Worm (Caenorhabditis elegans) whole organism, L4 larva: ENCODE results near the gene fnta-1.

Experiments used
- T26A8.4 ChIP-seq: fragments of 200-800 bp; sonication (Bioruptor generic); IDR thresholded peaks from 2 replicates; pipeline ENCODE4 v1.3.6; 2022; ENCODE audit warnings: missing genetic modification characterization, missing compliant biosample characterization
- Y75B8A.6 ChIP-seq: fragments of 200-800 bp; sonication (Bioruptor generic); IDR thresholded peaks from 2 replicates; pipeline ENCODE4 v1.3.6; 2022; ENCODE audit warnings: missing genetic modification reagents, missing genetic modification characterization, missing compliant biosample characterization
- aha-1 ChIP-seq: fragments of 150-350 bp; peaks from one replicate; lab custom pipeline; 2014; ENCODE audit warnings: missing biosample characterization, missing genetic modification characterization
- ceh-32 ChIP-seq: sonication (generic microtip); optimal IDR thresholded peaks from 2 replicates; lab custom pipeline; 2016; ENCODE audit warnings: mild to moderate bottlenecking, missing genetic modification characterization, missing compliant biosample characterization; ENCODE audit not compliant: poor library complexity
- daf-12 ChIP-seq: fragments of 150-350 bp; optimal IDR thresholded peaks from 2 replicates; lab custom pipeline; 2014; ENCODE audit warnings: missing biosample characterization, missing genetic modification reagents, missing genetic modification characterization
- daf-16 ChIP-seq, 3 experiments: sonication (generic microtip); optimal IDR thresholded peaks; 2 replicates each; lab custom pipeline; 2016 to 2017; ENCODE audit warnings: missing genetic modification characterization in 3 of 3, missing genetic modification reagents in 3 of 3, mild to moderate bottlenecking in 2 of 3, missing compliant biosample characterization in 2 of 3, missing biosample characterization in 1 of 3, moderate library complexity in 1 of 3
- dmd-6 ChIP-seq: fragments of 200-800 bp; sonication (Bioruptor generic); IDR thresholded peaks from 2 replicates; pipeline ENCODE4 v1.3.6; 2022; ENCODE audit warnings: missing genetic modification reagents, missing genetic modification characterization, missing compliant biosample characterization
- dmd-8 ChIP-seq: fragments of 200-800 bp; sonication (Bioruptor generic); IDR thresholded peaks from 2 replicates; pipeline ENCODE4 v1.3.6; 2022; ENCODE audit warnings: missing genetic modification characterization, missing compliant biosample characterization
- dmd-9 ChIP-seq: fragments of 200-800 bp; sonication (Bioruptor generic); IDR thresholded peaks from 2 replicates; pipeline ENCODE4 v1.3.6; 2022; ENCODE audit warnings: missing genetic modification reagents, missing genetic modification characterization, missing compliant biosample characterization
- dpl-1 ChIP-seq: fragments of 150-350 bp; optimal IDR thresholded peaks from 2 replicates; lab custom pipeline; 2014; ENCODE audit warnings: missing biosample characterization, missing genetic modification reagents, missing genetic modification characterization
- duxl-1 ChIP-seq: sonication (generic microtip); optimal IDR thresholded peaks from 2 replicates; lab custom pipeline; 2016; ENCODE audit warnings: mild to moderate bottlenecking, missing genetic modification characterization, moderate library complexity, missing compliant biosample characterization; ENCODE audit not compliant: poor library complexity
- dve-1 ChIP-seq: sonication (generic microtip); optimal IDR thresholded peaks from 2 replicates; lab custom pipeline; 2017; ENCODE audit warnings: antibody characterized with exemption, mild to moderate bottlenecking, missing genetic modification characterization, missing compliant biosample characterization; ENCODE audit not compliant: insufficient read depth
- egl-27 ChIP-seq: sonication (generic microtip); optimal IDR thresholded peaks from 3 replicates; lab custom pipeline; 2017; ENCODE audit warnings: missing biosample characterization, missing genetic modification reagents, missing genetic modification characterization
- hlh-11 ChIP-seq: fragments of 200-800 bp; sonication (Bioruptor generic); optimal IDR thresholded peaks from 2 replicates; lab custom pipeline; 2018; ENCODE audit warnings: mild to moderate bottlenecking, missing genetic modification characterization, missing compliant biosample characterization
- hlh-30 ChIP-seq: sonication (generic microtip); optimal IDR thresholded peaks from 2 replicates; lab custom pipeline; 2017; ENCODE audit warnings: antibody characterized with exemption, mild to moderate bottlenecking, missing genetic modification characterization, missing compliant biosample characterization; ENCODE audit not compliant: insufficient read depth
- hmg-1.1 ChIP-seq: fragments of 200-800 bp; sonication (Bioruptor generic); IDR thresholded peaks from 2 replicates; pipeline ENCODE4 v1.3.6; 2022; ENCODE audit warnings: missing genetic modification reagents, missing genetic modification characterization, missing compliant biosample characterization
- lin-13 ChIP-seq: fragments of 150-350 bp; optimal IDR thresholded peaks from 2 replicates; lab custom pipeline; 2014; ENCODE audit warnings: missing biosample characterization, missing genetic modification reagents, missing genetic modification characterization
- lin-29 ChIP-seq: fragments of 200-800 bp; sonication (Bioruptor generic); IDR thresholded peaks from 2 replicates; pipeline ENCODE4 v1.3.6; 2022; ENCODE audit warnings: missing genetic modification reagents, missing genetic modification characterization, missing compliant biosample characterization
- lsy-2 ChIP-seq, 2 experiments: fragments of 150-350 bp in 1 of 2; sonication (generic microtip) in 1 of 2; optimal IDR thresholded peaks; 2 replicates each; lab custom pipeline; 2014 to 2017; ENCODE audit warnings: missing biosample characterization in 2 of 2, missing genetic modification characterization in 2 of 2
- mdl-1 ChIP-seq, 2 experiments: fragments of 150-350 bp in 1 of 2; sonication (generic microtip) in 1 of 2; optimal IDR thresholded peaks; 2 replicates each; lab custom pipeline; 2014 to 2017; ENCODE audit warnings: missing biosample characterization in 2 of 2, missing genetic modification characterization in 2 of 2
- mxl-2 ChIP-seq: fragments of 200-800 bp; sonication (Bioruptor generic); conservative IDR thresholded peaks from 2 replicates; pipeline ENCODE4 v1.3.6; 2022; ENCODE audit warnings: missing genetic modification reagents, missing genetic modification characterization, missing compliant biosample characterization
- nhr-10 ChIP-seq: fragments of 150-350 bp; optimal IDR thresholded peaks from 2 replicates; lab custom pipeline; 2014; ENCODE audit warnings: missing biosample characterization, missing genetic modification characterization
- nhr-102 ChIP-seq: sonication (generic microtip); optimal IDR thresholded peaks from 2 replicates; lab custom pipeline; 2016; ENCODE audit warnings: mild to moderate bottlenecking, missing genetic modification characterization, moderate library complexity, missing compliant biosample characterization
- nhr-237 ChIP-seq: sonication (generic microtip); optimal IDR thresholded peaks from 2 replicates; lab custom pipeline; 2017; ENCODE audit warnings: missing biosample characterization, missing genetic modification characterization
- nhr-28 ChIP-seq: fragments of 150-350 bp; optimal IDR thresholded peaks from 2 replicates; lab custom pipeline; 2014; ENCODE audit warnings: missing biosample characterization, missing genetic modification characterization
- nhr-41 ChIP-seq: fragments of 200-800 bp; sonication (Bioruptor generic); IDR thresholded peaks from 2 replicates; pipeline ENCODE4 v1.3.6; 2022; ENCODE audit warnings: missing genetic modification reagents, missing genetic modification characterization, missing compliant biosample characterization
- nhr-48 ChIP-seq: sonication (generic microtip); optimal IDR thresholded peaks from 2 replicates; lab custom pipeline; 2016; ENCODE audit warnings: mild to moderate bottlenecking, missing genetic modification characterization, missing compliant biosample characterization
- nhr-76 ChIP-seq: fragments of 150-350 bp; optimal IDR thresholded peaks from 2 replicates; lab custom pipeline; 2014; ENCODE audit warnings: missing biosample characterization, missing genetic modification characterization
- nhr-77 ChIP-seq: fragments of 150-350 bp; optimal IDR thresholded peaks from 2 replicates; lab custom pipeline; 2014; ENCODE audit warnings: missing biosample characterization, missing genetic modification characterization
- php-3 ChIP-seq: fragments of 200-800 bp; sonication (Bioruptor generic); IDR thresholded peaks from 2 replicates; pipeline ENCODE4 v1.3.6; 2022; ENCODE audit warnings: missing genetic modification reagents, missing genetic modification characterization, missing compliant biosample characterization
- pqm-1 ChIP-seq: sonication (generic microtip); optimal IDR thresholded peaks from 2 replicates; lab custom pipeline; 2017; ENCODE audit warnings: missing biosample characterization, missing genetic modification characterization
- rbr-2 ChIP-seq: sonication (generic microtip); optimal IDR thresholded peaks from 2 replicates; lab custom pipeline; 2016; ENCODE audit warnings: missing genotype, missing genetic modification characterization, missing compliant biosample characterization
- snpc-1.2 ChIP-seq: fragments of 200-800 bp; sonication (Bioruptor generic); IDR thresholded peaks from 2 replicates; pipeline ENCODE4 v1.3.6; 2022; ENCODE audit warnings: missing genetic modification reagents, missing genetic modification characterization, missing compliant biosample characterization
- spr-1 ChIP-seq: sonication (generic microtip); optimal IDR thresholded peaks from 2 replicates; lab custom pipeline; 2016; ENCODE audit warnings: mild to moderate bottlenecking, missing genetic modification characterization, missing compliant biosample characterization
- unc-130 ChIP-seq: sonication (generic microtip); optimal IDR thresholded peaks from 2 replicates; lab custom pipeline; 2016; ENCODE audit warnings: missing genetic modification reagents, missing genetic modification characterization, missing compliant biosample characterization
- unc-62 ChIP-seq, 3 experiments: fragments of 150-350 bp in 1 of 3; sonication (generic microtip); optimal IDR thresholded peaks in 2 of 3; peaks in 1 of 3; 1 replicate in 1 of 3; 2 replicates in 2 of 3; lab custom pipeline; 2014 to 2017; ENCODE audit warnings: missing biosample characterization in 3 of 3, missing genetic modification characterization in 3 of 3, missing genetic modification reagents in 3 of 3, missing genotype in 1 of 3
- vab-7 ChIP-seq: fragments of 200-800 bp; sonication (Bioruptor generic); IDR thresholded peaks from 2 replicates; pipeline ENCODE4 v1.3.6; 2022; ENCODE audit warnings: missing genetic modification reagents, missing genetic modification characterization, missing compliant biosample characterization
- zip-11 ChIP-seq: fragments of 200-800 bp; sonication (Bioruptor generic); IDR thresholded peaks from 2 replicates; pipeline ENCODE4 v1.3.6; 2022; ENCODE audit warnings: missing genetic modification characterization, missing compliant biosample characterization
- ztf-7 ChIP-seq: fragments of 150-350 bp; optimal IDR thresholded peaks from 2 replicates; lab custom pipeline; 2014; ENCODE audit warnings: missing biosample characterization, missing genetic modification characterization

The fnta-1 gene

DNA sequence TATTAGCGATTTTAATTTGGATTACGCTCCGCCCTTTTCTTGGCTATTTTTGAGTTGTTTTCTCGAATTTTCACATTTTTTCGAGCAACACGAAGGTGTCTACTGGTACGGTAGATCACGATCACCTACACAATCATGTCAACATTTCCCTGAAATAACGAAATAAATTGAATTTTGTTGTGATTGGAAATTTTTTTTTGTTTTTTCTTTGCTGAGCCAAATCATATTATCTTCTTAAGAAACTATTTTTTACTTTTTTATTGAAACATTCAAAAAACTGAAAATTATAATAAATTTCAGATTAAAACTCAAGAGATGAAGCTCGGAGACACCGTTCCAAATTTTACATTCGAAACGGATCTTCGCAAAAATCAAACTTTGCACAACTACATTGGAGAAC is 21.9 kb downstream of the fnta-1 start, which contains the start of gene prdx-6:
prdx-6 (plus strand) TSS at position 301 of the 400 bp plus-strand sequence.
- TF ChIP-seq vab-7 (no peak), lin-29 (no peak), nhr-76 (tag; lab: Kevin White, UChicago) (no peak), unc-130 (GFP tag; lab: Kevin White, UChicago) (no peak), dmd-9 (no peak), nhr-237 (tag; lab: Kevin White, UChicago) (no peak), nhr-77 (tag; lab: Kevin White, UChicago) (no peak), duxl-1 (tag; lab: Kevin White, UChicago) (no peak), dve-1 (tag; lab: Kevin White, UChicago) (no peak), egl-27 (no peak), aha-1 (no peak), nhr-28 (no peak), nhr-10 (tag; lab: Kevin White, UChicago) (no peak), spr-1 (tag; lab: Kevin White, UChicago) (no peak), snpc-1.2 (GFP tag; lab: Robert Waterston, UW) (no peak), dmd-6 (no peak), mxl-2 (GFP tag; lab: Robert Waterston, UW) (no peak)

DNA sequence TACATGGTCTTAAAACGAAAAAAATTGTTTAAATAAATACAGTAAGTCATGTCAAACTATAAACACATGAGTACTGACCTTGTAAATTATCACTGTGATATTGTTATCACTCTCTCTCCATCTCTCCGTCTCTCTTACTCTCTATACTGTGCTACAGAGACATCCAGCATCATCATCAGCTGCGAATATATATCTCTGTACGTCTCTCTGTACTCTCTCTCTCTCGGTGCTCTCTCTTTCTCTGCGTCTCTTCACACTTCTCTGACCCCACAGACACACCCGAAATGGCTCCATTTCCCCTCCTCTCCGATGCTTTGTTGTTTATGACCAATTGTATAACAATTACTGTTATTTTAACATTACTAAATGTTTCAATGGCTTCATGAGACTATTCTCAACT is 29.5 kb downstream of the fnta-1 start:
- TF ChIP-seq daf-16 (GFP tag; optimal IDR thresholded peaks at IDR 0.05; lab: Kevin White, UChicago) (no peak), daf-16 (tag; optimal IDR thresholded peaks at IDR 0.05; lab: Kevin White, UChicago) (peak; percentile 96), daf-12 (tag; lab: Kevin White, UChicago) (no peak), rbr-2 (peak; percentile 11), ztf-7 (no peak), hmg-1.1 (GFP tag; lab: Robert Waterston, UW) (0 out of 2 replicates have a peak, but pooled peaks have one; percentile 27), nhr-102 (tag; lab: Kevin White, UChicago) (peak; percentile 64), nhr-28 (peak; percentile 91), dpl-1 (GFP tag; lab: Kevin White, UChicago) (peak; percentile 44), nhr-41 (GFP tag; lab: Robert Waterston, UW) (peak; percentile 81), nhr-77 (tag; lab: Kevin White, UChicago) (peak; percentile 50), zip-11 (no peak), php-3 (peak; percentile 72), nhr-237 (tag; lab: Kevin White, UChicago) (no peak), hlh-30 (peak; percentile 62), hlh-11 (tag; lab: Kevin White, UChicago) (peak; percentile 90), unc-62 (GFP tag; optimal IDR thresholded peaks at IDR 0.05 in 1 of 2; lab: Kevin White, UChicago) (peak in 1 of 2 experiments; percentile 60), unc-62 (tag; optimal IDR thresholded peaks at IDR 0.05; lab: Kevin White, UChicago) (no peak), Y75B8A.6 (0 out of 2 replicates have a peak, but pooled peaks have one; percentile 70), dmd-6 (peak; percentile 84), mdl-1 (tag; optimal IDR thresholded peaks at IDR 0.05; lab: Kevin White, UChicago) (peak in 1 of 2 experiments; percentile 50), dmd-8 (no peak), lsy-2 (tag; optimal IDR thresholded peaks at IDR 0.05; lab: Kevin White, UChicago) (peak in 1 of 2 experiments; percentile 56), lin-13 (GFP tag; lab: Kevin White, UChicago) (no peak), dve-1 (tag; lab: Kevin White, UChicago) (peak; percentile 91), pqm-1 (tag; lab: Kevin White, UChicago) (peak; percentile 64), nhr-48 (tag; lab: Kevin White, UChicago) (peak; percentile 70), T26A8.4 (no peak), ceh-32 (tag; lab: Kevin White, UChicago) (no peak)
